Fruit fly (Drosophila melanogaster): ENCODE measurements around the gene Epg5.

Epg5 gene

DNA sequence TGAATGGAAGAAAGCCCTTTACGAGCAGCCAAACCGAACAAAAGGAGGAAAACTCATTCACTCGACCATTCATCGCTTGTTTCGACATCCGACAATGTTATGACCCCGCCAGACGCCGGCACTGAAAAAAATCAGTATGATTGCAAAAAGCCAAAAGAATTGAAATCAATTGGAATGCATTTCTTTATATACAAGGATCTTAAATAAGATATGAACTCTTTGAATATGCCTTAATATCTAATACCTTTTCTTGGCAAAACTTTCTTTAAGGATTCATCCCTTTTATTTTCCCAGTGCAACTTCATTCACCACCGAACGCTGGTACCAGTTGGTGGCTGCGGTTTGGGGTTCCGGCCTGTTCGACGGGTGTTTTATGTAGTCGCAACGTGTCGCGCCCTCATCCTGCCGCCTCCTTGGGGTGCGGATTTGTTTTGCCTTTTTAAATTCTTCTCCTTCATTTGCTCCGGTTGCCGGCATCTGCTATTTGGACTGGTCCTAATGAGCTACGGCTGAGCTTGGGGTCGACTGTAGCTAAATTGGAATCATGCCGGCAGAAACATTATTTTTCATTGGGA is 38.8 kb downstream of the Epg5 start (continued):
- TF ChIP-seq Aef1 (GFP tag; IDR thresholded peaks at IDR 0.05) (peak; percentile 67), MESR4 (GFP tag; optimal IDR thresholded peaks at IDR 0.05) (peak; percentile 13), Hmr (GFP tag; optimal IDR thresholded peaks at IDR 0.05) (peak; percentile 95), lola (GFP tag; optimal IDR thresholded peaks at IDR 0.05) (peak in 1 of 3 experiments; percentile 63), Sry-β (GFP tag; optimal IDR thresholded peaks at IDR 0.05) (no peak), CG18262 (tag; optimal IDR thresholded peaks at IDR 0.05) (peak; percentile 90), CG7745 (tag; optimal IDR thresholded peaks at IDR 0.05) (no peak), NfI (GFP tag; optimal IDR thresholded peaks at IDR 0.05) (peak; percentile 84), Med (GFP tag) (peak; percentile 97), CG6791 (GFP tag; IDR thresholded peaks at IDR 0.05; ENCODE audit: partially characterized antibody) (no peak), CG9727 (GFP tag; optimal IDR thresholded peaks at IDR 0.05) (peak; percentile 82), disco-r (GFP tag; optimal IDR thresholded peaks at IDR 0.05) (peak; percentile 70), inv (GFP tag; IDR thresholded peaks at IDR 0.05; ENCODE audit: partially characterized antibody) (no peak), Doc2 (GFP tag; IDR thresholded peaks at IDR 0.05) (peak; percentile 50; the same call in 1 of the 2 replicates), Dad (GFP tag; optimal IDR thresholded peaks at IDR 0.05) (peak; percentile 83), shn (GFP tag; optimal IDR thresholded peaks at IDR 0.05) (peak; percentile 29), btn (GFP tag; optimal IDR thresholded peaks at IDR 0.05) (peak; percentile 60), pzg (GFP tag; optimal IDR thresholded peaks at IDR 0.05) (peak; percentile 10), CG34224 (GFP tag; IDR thresholded peaks at IDR 0.05; ENCODE audit: partially characterized antibody) (no peak), Sox100B (GFP tag; optimal IDR thresholded peaks at IDR 0.05) (peak; percentile 84), CG6689 (GFP tag; IDR thresholded peaks at IDR 0.05) (peak; percentile 88), esg (GFP tag; conservative IDR thresholded peaks at IDR 0.05) (peak; percentile 76), CG1024 (GFP tag; IDR thresholded peaks at IDR 0.05) (peak; percentile 73), Dbx (GFP tag; IDR thresholded peaks at IDR 0.05) (peak; percentile 88), CG7963 (GFP tag; IDR thresholded peaks at IDR 0.05; ENCODE audit: partially characterized antibody) (no peak), CG14860 (GFP tag; IDR thresholded peaks at IDR 0.05; ENCODE audit: partially characterized antibody) (no peak), pum (GFP tag; optimal IDR thresholded peaks at IDR 0.05) (peak; percentile 73), nmo (GFP tag; optimal IDR thresholded peaks at IDR 0.05) (peak; percentile 86), CG13894 (tag; optimal IDR thresholded peaks at IDR 0.05) (peak; percentile 94), CG7357 (GFP tag; IDR thresholded peaks at IDR 0.05) (peak; percentile 70), lbe (GFP tag; optimal IDR thresholded peaks at IDR 0.05) (no peak), NC2β (GFP tag; optimal IDR thresholded peaks at IDR 0.05) (peak; percentile 68), br (optimal IDR thresholded peaks at IDR 0.05) (no peak), CG7556 (GFP tag; optimal IDR thresholded peaks at IDR 0.05) (peak; percentile 95), CoRest (tag; optimal IDR thresholded peaks at IDR 0.05) (peak; percentile 89), danr (GFP tag; IDR thresholded peaks at IDR 0.05) (peak; percentile 61; the same call in 1 of the 2 replicates), gcm (GFP tag; optimal IDR thresholded peaks at IDR 0.05) (peak; percentile 65), Xrp1 (GFP tag; IDR thresholded peaks at IDR 0.05) (peak; percentile 90), CG4328 (GFP tag; optimal IDR thresholded peaks at IDR 0.05) (peak; percentile 88), peb (GFP tag; IDR thresholded peaks at IDR 0.05) (peak; percentile 70), Hr39 (optimal IDR thresholded peaks at IDR 0.05) (no peak), Antp (GFP tag; optimal IDR thresholded peaks at IDR 0.05) (peak; percentile 81), CG34376 (GFP tag; optimal IDR thresholded peaks at IDR 0.05) (peak; percentile 87), Mad (GFP tag; optimal IDR thresholded peaks at IDR 0.05) (peak; percentile 72), CG12219 (GFP tag; optimal IDR thresholded peaks at IDR 0.05) (peak; percentile 87), CG10366 (GFP tag; IDR thresholded peaks at IDR 0.05) (peak; percentile 84), ATbp (GFP tag; optimal IDR thresholded peaks at IDR 0.05) (peak; percentile 88), wdn (GFP tag; IDR thresholded peaks at IDR 0.05) (peak; percentile 76), crc (GFP tag; optimal IDR thresholded peaks at IDR 0.05) (peak; percentile 74), fu2 (GFP tag; optimal IDR thresholded peaks at IDR 0.05) (peak; percentile 73)

Measured in whole organism, embryonic.